Worm (Caenorhabditis elegans): ENCODE measurements around the gene C05B5.17.

C05B5.17 gene

DNA sequence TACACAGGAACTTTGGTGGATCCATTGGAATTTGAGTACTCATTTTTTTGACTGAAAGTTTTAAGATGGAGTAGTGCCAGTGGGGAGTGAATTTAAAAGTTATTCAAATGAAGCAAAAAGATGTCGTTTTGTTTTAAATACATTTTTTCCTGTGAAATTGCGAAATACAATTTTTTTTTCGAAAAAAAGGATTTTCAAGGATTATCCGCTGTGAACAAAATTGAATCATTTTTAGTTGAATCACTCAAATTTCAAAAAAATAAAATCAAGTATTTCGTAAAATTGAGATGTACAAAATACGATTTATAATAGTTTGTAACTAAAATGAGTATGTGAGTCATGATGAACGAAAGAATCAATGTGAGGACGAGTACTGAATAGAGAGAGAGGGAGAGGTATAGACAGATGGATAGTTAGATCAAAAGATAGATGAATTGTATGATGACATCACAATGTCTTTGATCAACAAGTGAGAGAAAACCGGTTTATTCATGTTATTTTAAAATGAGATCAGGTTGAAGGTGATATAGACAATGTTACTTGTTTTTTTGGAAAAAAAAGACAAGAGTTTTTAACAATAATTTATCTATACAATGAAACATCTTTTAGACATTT is 7.7 kb upstream of the C05B5.17 start, which contains the start of gene C05B5.8:
Gene C05B5.8 (minus strand): TSS at position 51 of the 615 bp plus-strand sequence.
- TF ChIP-seq lin-14 (GFP tag; optimal IDR thresholded peaks at IDR 0.05) (peak; percentile 86), nhr-71 (tag; optimal IDR thresholded peaks at IDR 0.05) (peak; percentile 73), sptf-1 (tag; optimal IDR thresholded peaks at IDR 0.05) (no peak), elt-3 (tag; optimal IDR thresholded peaks at IDR 0.05) (peak in 3 of 6 experiments; percentile 31 to 58 (median 39)), efl-1 (optimal IDR thresholded peaks at IDR 0.05) (peak in 1 of 2 experiments; percentile 28), efl-1 (GFP tag; optimal IDR thresholded peaks at IDR 0.05 in 1 of 2) (peak in 1 of 2 experiments; percentile 59), lsy-2 (tag; optimal IDR thresholded peaks at IDR 0.05) (peak; percentile 12 to 53), dpl-1 (GFP tag; optimal IDR thresholded peaks at IDR 0.05) (peak in 2 of 3 experiments; percentile 8 to 10), lin-15B (tag; optimal IDR thresholded peaks at IDR 0.05) (no peak), blmp-1 (tag; optimal IDR thresholded peaks at IDR 0.05) (peak; percentile 46), grh-1 (GFP tag; IDR thresholded peaks at IDR 0.05) (peak; percentile 97), efl-3 (GFP tag; optimal IDR thresholded peaks at IDR 0.05) (no peak), nhr-90 (tag; optimal IDR thresholded peaks at IDR 0.05; ENCODE audit: poor library complexity) (peak; percentile 57), C16A3.4 (tag; optimal IDR thresholded peaks at IDR 0.05) (peak; percentile 34), nhr-28 (tag; optimal IDR thresholded peaks at IDR 0.05) (no peak), mep-1 (tag; optimal IDR thresholded peaks at IDR 0.05) (peak; percentile 13), nhr-85 (tag) (peak; percentile 97), lin-35 (GFP tag; optimal IDR thresholded peaks at IDR 0.05) (peak in 1 of 2 experiments; percentile 31), nhr-20 (tag; optimal IDR thresholded peaks at IDR 0.05) (peak; percentile 71), ces-1 (GFP tag; optimal IDR thresholded peaks at IDR 0.05) (no peak), nhr-19 (GFP tag; conservative IDR thresholded peaks at IDR 0.05) (peak; percentile 44), skn-1 (tag; optimal IDR thresholded peaks at IDR 0.05) (no peak), vab-15 (tag; optimal IDR thresholded peaks at IDR 0.05) (peak; percentile 49), lir-3 (tag; optimal IDR thresholded peaks at IDR 0.05; ENCODE audit: poor library complexity) (peak; percentile 20), snu-23 (GFP tag; optimal IDR thresholded peaks at IDR 0.05) (peak; percentile 74)

- TF ChIP-seq hlh-4 (tag; optimal IDR thresholded peaks at IDR 0.05) (no peak), snpc-4 (tag; optimal IDR thresholded peaks at IDR 0.05) (no peak), nhr-19 (GFP tag; conservative IDR thresholded peaks at IDR 0.05) (no peak), nhr-28 (tag; optimal IDR thresholded peaks at IDR 0.05) (no peak), skn-1 (tag; optimal IDR thresholded peaks at IDR 0.05) (no peak), mdl-1 (tag; optimal IDR thresholded peaks at IDR 0.05) (no peak), ces-1 (GFP tag; optimal IDR thresholded peaks at IDR 0.05) (no peak), ets-5 (GFP tag; IDR thresholded peaks at IDR 0.05) (no peak)
Measured at ce11 chrIII:10004213-10004612, 5.1 kb upstream of the C05B5.17 start, which contains the start of gene C05B5.11. C05B5.11 (plus strand) TSS chrIII:10004513.

DNA sequence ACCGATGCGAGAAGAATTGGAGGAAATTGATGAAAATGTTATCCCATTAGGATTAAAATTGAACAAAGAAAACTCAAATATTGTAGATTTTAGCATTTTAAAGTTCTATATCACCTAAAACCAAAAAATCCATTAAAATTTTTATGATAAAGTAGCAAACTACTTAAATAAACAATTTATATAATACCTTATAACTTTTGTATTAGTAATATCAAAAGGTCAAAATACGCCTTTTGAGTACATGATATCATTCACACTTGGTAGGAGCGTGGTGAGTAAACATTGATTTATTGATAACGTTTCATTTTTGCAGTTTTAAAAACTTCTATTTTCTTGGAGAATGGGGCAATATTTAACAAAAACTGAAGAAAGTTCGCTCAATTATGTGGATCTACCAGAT is 1.9 kb upstream of the C05B5.17 start, which contains the start of gene C05B5.5:
Gene C05B5.5 (plus strand): TSS at position 301 of the 400 bp plus-strand sequence.
- TF ChIP-seq nhr-11 (tag; optimal IDR thresholded peaks at IDR 0.05), result no peak
- no peak for TF ChIP-seq lsy-2 (tag; optimal IDR thresholded peaks at IDR 0.05)

DNA sequence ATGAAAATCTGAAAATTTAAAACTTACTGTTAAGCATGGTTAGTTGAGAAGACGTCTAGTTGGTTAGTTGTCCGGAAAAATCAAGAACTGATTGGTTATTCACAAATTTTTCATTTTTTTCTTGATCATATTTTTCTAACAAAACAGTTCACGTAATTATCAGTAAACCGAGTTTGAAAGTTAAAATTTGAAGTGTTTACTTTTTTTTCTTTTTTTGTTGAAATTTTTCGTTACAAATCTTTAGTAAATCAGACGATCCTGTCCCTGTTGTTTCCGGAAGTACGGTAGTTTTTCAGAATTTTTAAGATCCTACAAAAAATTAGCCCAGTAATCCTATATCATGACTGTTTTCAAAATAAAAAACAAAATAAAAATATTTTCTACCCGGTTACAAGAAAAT is 1.3 kb upstream of the C05B5.17 start, which contains the start of gene C05B5.2:
Gene C05B5.2 (minus strand): TSS at position 101 of the 400 bp plus-strand sequence.
- TF ChIP-seq pag-3 (tag; optimal IDR thresholded peaks at IDR 0.05; ENCODE audit: borderline replicate concordance, insufficient read depth) (no peak), lin-14 (GFP tag; optimal IDR thresholded peaks at IDR 0.05) (no peak), lir-3 (tag; optimal IDR thresholded peaks at IDR 0.05; ENCODE audit: poor library complexity) (no peak), hlh-4 (tag; optimal IDR thresholded peaks at IDR 0.05) (no peak), swsn-7 (tag; optimal IDR thresholded peaks at IDR 0.05) (no peak), nhr-71 (tag; optimal IDR thresholded peaks at IDR 0.05) (no peak), pqm-1 (tag; optimal IDR thresholded peaks at IDR 0.05) (no peak), sox-4 (tag; optimal IDR thresholded peaks at IDR 0.05) (no peak), lin-39 (tag; optimal IDR thresholded peaks at IDR 0.05) (no peak), egl-13 (tag; optimal IDR thresholded peaks at IDR 0.05) (no peak), nhr-28 (tag; optimal IDR thresholded peaks at IDR 0.05) (no peak), fkh-8 (tag; optimal IDR thresholded peaks at IDR 0.05) (no peak), zag-1 (tag; optimal IDR thresholded peaks at IDR 0.05) (no peak), dsc-1 (tag; optimal IDR thresholded peaks at IDR 0.05) (no peak), nhr-85 (tag) (no peak), sptf-1 (tag; optimal IDR thresholded peaks at IDR 0.05) (no peak)
